Fruit fly (Drosophila melanogaster): Measurements from ENCODE around the gene PhKgamma.

The PhKgamma gene

dm6 chrX:11715937-11716730, 21.2 kb downstream of the PhKgamma start:
- peak; percentile 66 for TF ChIP-seq CG1620 (GFP tag; optimal IDR thresholded peaks at IDR 0.05)
- TF ChIP-seq Crg-1 (GFP tag; optimal IDR thresholded peaks at IDR 0.05) = peak; percentile 77
- TF ChIP-seq CG12768 (GFP tag; optimal IDR thresholded peaks at IDR 0.05) = peak; percentile 63
- peak; percentile 68 for TF ChIP-seq CG7045 (GFP tag; optimal IDR thresholded peaks at IDR 0.05)
- TF ChIP-seq pad (GFP tag; optimal IDR thresholded peaks at IDR 0.05) = peak; percentile 74
- TF ChIP-seq CG11617 (GFP tag; optimal IDR thresholded peaks at IDR 0.05) = peak; percentile 85
- TF ChIP-seq CG5204 (GFP tag; optimal IDR thresholded peaks at IDR 0.05) = peak; percentile 68
- peak; percentile 68 for TF ChIP-seq CG33017 (tag; optimal IDR thresholded peaks at IDR 0.05)
- TF ChIP-seq CG14711 (tag; optimal IDR thresholded peaks at IDR 0.05) = peak; percentile 80
- peak; percentile 79 for TF ChIP-seq kay (GFP tag; ENCODE audit: borderline replicate concordance)
- peak; percentile 78 for TF ChIP-seq Mnt (GFP tag; optimal IDR thresholded peaks at IDR 0.05)
- TF ChIP-seq toe (GFP tag; optimal IDR thresholded peaks at IDR 0.05) = peak; percentile 31
- peak; percentile 84 for TF ChIP-seq Hr96 (GFP tag; optimal IDR thresholded peaks at IDR 0.05)
- TF ChIP-seq tj (GFP tag; optimal IDR thresholded peaks at IDR 0.05) = peak; percentile 49
- TF ChIP-seq Clk (GFP tag; optimal IDR thresholded peaks at IDR 0.05) = peak; percentile 38
- TF ChIP-seq bab1 (GFP tag; optimal IDR thresholded peaks at IDR 0.05) = peak; percentile 91
- peak; percentile 30 for TF ChIP-seq cic (GFP tag; optimal IDR thresholded peaks at IDR 0.05)
- peak; percentile 66 for TF ChIP-seq ovo (GFP tag; optimal IDR thresholded peaks at IDR 0.05)
- peak; percentile 87 for TF ChIP-seq CG7101 (tag; optimal IDR thresholded peaks at IDR 0.05)
- no peak for TF ChIP-seq cnc (optimal IDR thresholded peaks at IDR 0.05)

DNA sequence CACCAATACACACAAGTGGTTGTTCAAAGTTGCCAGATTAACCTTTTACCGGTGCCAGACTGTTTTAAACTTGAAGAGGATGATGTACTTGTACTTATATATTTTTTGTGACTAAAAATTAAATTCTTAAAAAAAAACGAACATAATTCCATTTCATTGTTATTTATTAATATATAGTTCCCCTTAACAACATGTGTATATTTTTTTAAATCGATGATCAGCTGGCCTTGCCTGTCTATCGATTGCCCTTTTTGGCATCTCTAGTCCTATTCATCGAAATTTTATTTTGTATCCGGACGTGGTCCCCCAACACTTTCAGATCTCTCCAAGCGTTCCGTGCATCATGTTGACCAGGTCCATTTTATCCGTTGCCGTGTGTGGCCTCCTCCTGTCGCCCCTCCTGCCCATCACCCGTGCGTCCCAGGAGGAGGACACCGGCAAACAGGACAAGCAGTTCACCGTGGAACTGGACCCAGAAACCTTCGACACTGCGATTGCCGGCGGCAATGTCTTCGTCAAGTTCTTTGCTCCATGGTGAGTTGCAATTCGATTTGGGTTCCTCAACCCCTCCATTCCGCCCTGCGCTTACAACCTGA, 21.9 kb downstream of the PhKgamma start, which contains the start of gene prtp:
Gene prtp (plus strand): TSS at position 26 of the 596 bp plus-strand sequence.
- no peak for TF ChIP-seq CG33017 (tag; optimal IDR thresholded peaks at IDR 0.05)
- no peak for TF ChIP-seq toe (GFP tag; optimal IDR thresholded peaks at IDR 0.05)
- peak; percentile 45 for TF ChIP-seq CG5204 (GFP tag; optimal IDR thresholded peaks at IDR 0.05)
- peak; percentile 54 for TF ChIP-seq Mnt (GFP tag; optimal IDR thresholded peaks at IDR 0.05)
- peak; percentile 15 for TF ChIP-seq Crg-1 (GFP tag; optimal IDR thresholded peaks at IDR 0.05)
- peak; percentile 30 for TF ChIP-seq bab1 (GFP tag; optimal IDR thresholded peaks at IDR 0.05)
- TF ChIP-seq CG14711 (tag; optimal IDR thresholded peaks at IDR 0.05) = peak; percentile 71

- TF ChIP-seq cic (GFP tag; optimal IDR thresholded peaks at IDR 0.05) = no peak
- no peak for TF ChIP-seq CG33017 (tag; optimal IDR thresholded peaks at IDR 0.05)
- no peak for TF ChIP-seq toe (GFP tag; optimal IDR thresholded peaks at IDR 0.05)
These were observed 23.0 kb downstream of the PhKgamma start for dm6 chrX:11717892-11718291.

DNA sequence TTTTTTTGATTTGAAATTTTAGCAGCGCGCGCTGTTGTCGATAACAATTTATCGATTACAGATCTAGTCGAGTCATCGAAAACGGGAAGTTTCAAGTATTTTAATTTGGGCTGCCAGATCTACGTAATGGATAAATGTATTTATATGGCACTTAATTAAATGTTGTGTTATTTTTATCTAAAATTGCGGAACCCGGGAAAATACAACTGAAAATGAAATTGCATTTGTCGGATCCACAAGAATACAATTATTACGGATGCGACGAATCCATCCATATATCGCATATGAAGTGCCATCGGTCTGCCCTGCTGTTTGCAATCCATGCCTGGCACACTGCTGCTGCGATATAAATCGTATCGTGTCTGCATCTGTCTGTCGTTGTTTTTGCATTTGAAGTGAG, 25.2 kb downstream of the PhKgamma start, which contains the start of gene Tango10:
Gene Tango10 (plus strand): TSS at position 108 of the 400 bp plus-strand sequence.
- TF ChIP-seq Mnt (GFP tag; optimal IDR thresholded peaks at IDR 0.05) (peak; percentile 51), pad (GFP tag; optimal IDR thresholded peaks at IDR 0.05) (peak; percentile 53), kay (GFP tag; ENCODE audit: borderline replicate concordance) (no peak), tj (GFP tag; optimal IDR thresholded peaks at IDR 0.05) (peak; percentile 75), CG14711 (tag; optimal IDR thresholded peaks at IDR 0.05) (peak; percentile 64), CG33017 (tag; optimal IDR thresholded peaks at IDR 0.05) (peak; percentile 19), Clk (GFP tag; optimal IDR thresholded peaks at IDR 0.05) (no peak), CG7101 (tag; optimal IDR thresholded peaks at IDR 0.05) (peak; percentile 55), cic (GFP tag; optimal IDR thresholded peaks at IDR 0.05) (no peak), CG12768 (GFP tag; optimal IDR thresholded peaks at IDR 0.05) (no peak), CG1620 (GFP tag; optimal IDR thresholded peaks at IDR 0.05) (peak; percentile 67), toe (GFP tag; optimal IDR thresholded peaks at IDR 0.05) (peak; percentile 24), CG5204 (GFP tag; optimal IDR thresholded peaks at IDR 0.05) (no peak), cnc (optimal IDR thresholded peaks at IDR 0.05) (no peak), CG11617 (GFP tag; optimal IDR thresholded peaks at IDR 0.05) (peak; percentile 66), Hr96 (GFP tag; optimal IDR thresholded peaks at IDR 0.05) (no peak), bab1 (GFP tag; optimal IDR thresholded peaks at IDR 0.05) (peak; percentile 89), CG7045 (GFP tag; optimal IDR thresholded peaks at IDR 0.05) (no peak), Crg-1 (GFP tag; optimal IDR thresholded peaks at IDR 0.05) (peak; percentile 62), ovo (GFP tag; optimal IDR thresholded peaks at IDR 0.05) (peak; percentile 50)

- TF ChIP-seq cnc (optimal IDR thresholded peaks at IDR 0.05) (no peak), CG12768 (GFP tag; optimal IDR thresholded peaks at IDR 0.05) (no peak)
These were observed 29.0 kb downstream of the PhKgamma start, which contains the start of gene CG15221 for dm6 chrX:11723946-11724345. TSS of gene CG15221 (plus strand) at chrX:11724246.

DNA sequence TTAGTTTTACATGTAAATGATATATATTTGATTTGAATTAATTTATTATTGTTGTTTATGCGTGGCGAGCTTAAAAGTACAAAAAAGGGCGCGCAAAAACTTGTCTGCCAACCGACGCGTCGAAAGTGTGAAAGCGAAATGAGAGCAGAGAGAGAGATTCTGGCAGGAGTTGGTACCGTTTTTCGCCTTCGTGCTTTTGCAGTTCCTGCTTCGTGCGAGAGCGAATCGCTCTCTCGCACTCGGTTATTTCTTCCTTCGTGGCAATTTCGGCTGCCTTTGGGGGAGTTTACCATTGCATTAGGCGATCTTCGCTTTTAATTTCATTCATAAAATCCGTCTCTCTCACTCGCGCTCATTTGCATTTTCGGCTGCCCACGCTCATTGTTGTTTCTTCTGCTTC, 34.1 kb downstream of the PhKgamma start, which contains the start of gene inaF-D:
Gene inaF-D (minus strand): TSS at position 101 of the 400 bp plus-strand sequence.
- TF ChIP-seq CG1620 (GFP tag; optimal IDR thresholded peaks at IDR 0.05) (no peak), bab1 (GFP tag; optimal IDR thresholded peaks at IDR 0.05) (no peak), CG14711 (tag; optimal IDR thresholded peaks at IDR 0.05) (no peak), CG33017 (tag; optimal IDR thresholded peaks at IDR 0.05) (no peak), tj (GFP tag; optimal IDR thresholded peaks at IDR 0.05) (no peak), CG11617 (GFP tag; optimal IDR thresholded peaks at IDR 0.05) (no peak), kay (GFP tag; ENCODE audit: borderline replicate concordance) (no peak), cnc (optimal IDR thresholded peaks at IDR 0.05) (no peak), Crg-1 (GFP tag; optimal IDR thresholded peaks at IDR 0.05) (no peak), ovo (GFP tag; optimal IDR thresholded peaks at IDR 0.05) (no peak), Mnt (GFP tag; optimal IDR thresholded peaks at IDR 0.05) (no peak), CG12768 (GFP tag; optimal IDR thresholded peaks at IDR 0.05) (no peak), CG7101 (tag; optimal IDR thresholded peaks at IDR 0.05) (no peak), Hr96 (GFP tag; optimal IDR thresholded peaks at IDR 0.05) (no peak), CG5204 (GFP tag; optimal IDR thresholded peaks at IDR 0.05) (no peak), cic (GFP tag; optimal IDR thresholded peaks at IDR 0.05) (no peak), Clk (GFP tag; optimal IDR thresholded peaks at IDR 0.05) (no peak), toe (GFP tag; optimal IDR thresholded peaks at IDR 0.05) (no peak), pad (GFP tag; optimal IDR thresholded peaks at IDR 0.05) (no peak), CG7045 (GFP tag; optimal IDR thresholded peaks at IDR 0.05) (no peak)

Measured in whole organism, adult.